Worm (Caenorhabditis elegans) whole organism, young adult: Measurements from ENCODE around the gene col-143.
A peak's percentile ranks its signal among the peaks of the same experiment; 100 is the strongest.

Source experiments
- B0336.3 ChIP-seq: fragments of 200-800 bp; sonication (Bioruptor generic); IDR thresholded peaks from 2 replicates; pipeline ENCODE4 v1.3.6; 2022; ENCODE audit warnings: missing genetic modification characterization, missing compliant biosample characterization
- C06A6.2 ChIP-seq: fragments of 200-800 bp; sonication (Bioruptor generic); conservative IDR thresholded peaks from 2 replicates; pipeline ENCODE4 v1.3.6; 2022; ENCODE audit warnings: missing genetic modification characterization, missing compliant biosample characterization
- C17E4.6 ChIP-seq: fragments of 200-800 bp; sonication (Bioruptor generic); IDR thresholded peaks from 2 replicates; pipeline ENCODE4 v1.3.6; 2022; ENCODE audit warnings: missing genetic modification reagents, missing genetic modification characterization, missing compliant biosample characterization
- F10E7.11 ChIP-seq: sonication (generic microtip); optimal IDR thresholded peaks from 2 replicates; lab custom pipeline; 2017; ENCODE audit warnings: mild to moderate bottlenecking, missing genetic modification characterization, moderate library complexity, missing compliant biosample characterization
- F55B11.4 ChIP-seq: sonication (generic microtip); optimal IDR thresholded peaks from 2 replicates; lab custom pipeline; 2016; ENCODE audit warnings: missing compliant biosample characterization, missing genetic modification characterization, borderline replicate concordance; ENCODE audit not compliant: insufficient read depth
- F57C9.4 ChIP-seq: sonication (generic microtip); optimal IDR thresholded peaks from 2 replicates; lab custom pipeline; 2017; ENCODE audit warnings: mild to moderate bottlenecking, missing genetic modification characterization, missing compliant biosample characterization
- K11D2.4 ChIP-seq: fragments of 200-800 bp; sonication (Bioruptor generic); IDR thresholded peaks from 2 replicates; pipeline ENCODE4 v1.3.6; 2022; ENCODE audit warnings: missing genetic modification reagents, missing genetic modification characterization, missing compliant biosample characterization
- K12H6.12 ChIP-seq: fragments of 200-800 bp; sonication (Bioruptor generic); optimal IDR thresholded peaks from 2 replicates; lab custom pipeline; 2018; ENCODE audit warnings: mild to moderate bottlenecking, missing genetic modification characterization, missing compliant biosample characterization
- T26A5.8 ChIP-seq: sonication (generic microtip); optimal IDR thresholded peaks from 2 replicates; lab custom pipeline; 2016; ENCODE audit warnings: missing genetic modification characterization, missing compliant biosample characterization
- Y53G8AR.9 ChIP-seq: fragments of 200-800 bp; sonication (Bioruptor generic); conservative IDR thresholded peaks from 2 replicates; pipeline ENCODE4 v1.3.6; 2022; ENCODE audit warnings: missing genetic modification reagents, missing genetic modification characterization, missing compliant biosample characterization
- Y67H2A.10 ChIP-seq: fragments of 200-800 bp; sonication (Bioruptor generic); conservative IDR thresholded peaks from 2 replicates; pipeline ENCODE4 v1.3.6; 2022; ENCODE audit warnings: missing genetic modification reagents, missing genetic modification characterization, missing compliant biosample characterization
- akir-1 ChIP-seq: fragments of 200-800 bp; sonication (Bioruptor generic); optimal IDR thresholded peaks from 2 replicates; lab custom pipeline; 2018; ENCODE audit warnings: mild to moderate bottlenecking, missing genetic modification characterization, moderate library complexity, missing compliant biosample characterization
- aptf-2 ChIP-seq: fragments of 200-800 bp; sonication (Bioruptor generic); conservative IDR thresholded peaks from 2 replicates; pipeline ENCODE4 v1.3.6; 2022; ENCODE audit warnings: missing genetic modification reagents, missing genetic modification characterization, missing compliant biosample characterization
- athp-1 ChIP-seq: sonication (generic microtip); optimal IDR thresholded peaks from 2 replicates; lab custom pipeline; 2017; ENCODE audit warnings: mild to moderate bottlenecking, missing genetic modification characterization, missing compliant biosample characterization
- cebp-1 ChIP-seq, 2 experiments: fragments of 200-800 bp in 1 of 2; sonication (Bioruptor generic) in 1 of 2; sonication (generic microtip) in 1 of 2; IDR thresholded peaks in 1 of 2; optimal IDR thresholded peaks in 1 of 2; 2 replicates each; pipeline versions ENCODE4 v1.3.6 to Lab custom; 2017 to 2022; ENCODE audit warnings: missing compliant biosample characterization in 2 of 2, missing genetic modification characterization in 2 of 2, mild to moderate bottlenecking in 1 of 2, missing genetic modification reagents in 1 of 2, moderate library complexity in 1 of 2
- ceh-58 ChIP-seq: fragments of 200-800 bp; sonication (Bioruptor generic); IDR thresholded peaks from 2 replicates; pipeline ENCODE4 v1.3.6; 2022; ENCODE audit warnings: missing genetic modification characterization, missing compliant biosample characterization
- ceh-91 ChIP-seq: fragments of 200-800 bp; sonication (Bioruptor generic); IDR thresholded peaks from 2 replicates; pipeline ENCODE4 v1.3.6; 2022; ENCODE audit warnings: missing genetic modification reagents, missing genetic modification characterization, missing compliant biosample characterization
- dpff-1 ChIP-seq: sonication (generic microtip); optimal IDR thresholded peaks from 2 replicates; lab custom pipeline; 2017; ENCODE audit warnings: mild to moderate bottlenecking, missing genetic modification characterization, missing compliant biosample characterization
- egl-44 ChIP-seq: fragments of 200-800 bp; sonication (Bioruptor generic); IDR thresholded peaks from 2 replicates; pipeline ENCODE4 v1.3.6; 2022; ENCODE audit warnings: missing genetic modification reagents, missing genetic modification characterization, missing compliant biosample characterization
- ekl-4 ChIP-seq: fragments of 200-800 bp; sonication (Bioruptor generic); IDR thresholded peaks from 2 replicates; pipeline ENCODE4 v1.3.6; 2022; ENCODE audit warnings: missing genetic modification reagents, missing genetic modification characterization, missing compliant biosample characterization
- gei-17 ChIP-seq: fragments of 200-800 bp; sonication (Bioruptor generic); optimal IDR thresholded peaks from 2 replicates; lab custom pipeline; 2018; ENCODE audit warnings: mild to moderate bottlenecking, missing genetic modification characterization, missing compliant biosample characterization
- him-1 ChIP-seq: sonication (generic microtip); optimal IDR thresholded peaks from 2 replicates; lab custom pipeline; 2016; ENCODE audit warnings: missing genotype, missing genetic modification reagents, missing genetic modification characterization, missing compliant biosample characterization
- hlh-12 ChIP-seq: sonication (generic microtip); optimal IDR thresholded peaks from 2 replicates; lab custom pipeline; 2016; ENCODE audit warnings: missing genetic modification characterization, missing compliant biosample characterization
- hlh-26 ChIP-seq: fragments of 200-800 bp; sonication (Bioruptor generic); conservative IDR thresholded peaks from 2 replicates; pipeline ENCODE4 v1.3.6; 2022; ENCODE audit warnings: missing genetic modification reagents, missing genetic modification characterization, missing compliant biosample characterization
- hrde-1 ChIP-seq: sonication (generic microtip); optimal IDR thresholded peaks from 2 replicates; lab custom pipeline; 2016; ENCODE audit warnings: missing genetic modification characterization, mild to moderate bottlenecking, missing compliant biosample characterization, moderate library complexity, missing genotype, missing genetic modification reagents, borderline replicate concordance
- lag-1 ChIP-seq: fragments of 200-800 bp; sonication (Bioruptor generic); IDR thresholded peaks from 2 replicates; pipeline ENCODE4 v1.3.6; 2022; ENCODE audit warnings: missing genetic modification reagents, missing genetic modification characterization, missing compliant biosample characterization
- let-526 ChIP-seq: fragments of 200-800 bp; sonication (Bioruptor generic); IDR thresholded peaks from 2 replicates; pipeline ENCODE4 v1.3.6; 2022; ENCODE audit warnings: missing genetic modification reagents, missing genetic modification characterization, missing compliant biosample characterization
- lin-26 ChIP-seq: fragments of 200-800 bp; sonication (Bioruptor generic); IDR thresholded peaks from 2 replicates; pipeline ENCODE4 v1.3.6; 2022; ENCODE audit warnings: missing genetic modification reagents, missing genetic modification characterization, missing compliant biosample characterization
- lin-35 ChIP-seq, 3 experiments: fragments of 150-350 bp in 2 of 3; sonication (generic microtip) in 1 of 3; optimal IDR thresholded peaks; 2 replicates each; lab custom pipeline; 2014 to 2018; ENCODE audit warnings: missing biosample characterization in 3 of 3, missing genetic modification characterization in 3 of 3, missing genetic modification reagents in 3 of 3
- lin-40 ChIP-seq: sonication (generic microtip); optimal IDR thresholded peaks from 2 replicates; lab custom pipeline; 2016; ENCODE audit warnings: missing genetic modification characterization, mild to moderate bottlenecking, missing compliant biosample characterization, missing genotype, missing genetic modification reagents
- lin-54 ChIP-seq: fragments of 200-800 bp; sonication (Bioruptor generic); optimal IDR thresholded peaks from 2 replicates; lab custom pipeline; 2018; ENCODE audit warnings: mild to moderate bottlenecking, missing genetic modification characterization, missing compliant biosample characterization
- lsl-1 ChIP-seq: fragments of 200-800 bp; sonication (Bioruptor generic); optimal IDR thresholded peaks from 2 replicates; lab custom pipeline; 2018; ENCODE audit warnings: mild to moderate bottlenecking, missing genetic modification characterization, moderate library complexity, missing compliant biosample characterization
- madf-3 ChIP-seq: fragments of 200-800 bp; sonication (Bioruptor generic); IDR thresholded peaks from 2 replicates; pipeline ENCODE4 v1.3.6; 2022; ENCODE audit warnings: missing genetic modification reagents, missing genetic modification characterization, missing compliant biosample characterization
- madf-6 ChIP-seq: fragments of 200-800 bp; sonication (Bioruptor generic); IDR thresholded peaks from 2 replicates; pipeline ENCODE4 v1.3.6; 2022; ENCODE audit warnings: missing genetic modification reagents, missing genetic modification characterization, missing compliant biosample characterization
- mcd-1 ChIP-seq: fragments of 200-800 bp; sonication (Bioruptor generic); IDR thresholded peaks from 2 replicates; pipeline ENCODE4 v1.3.6; 2022; ENCODE audit warnings: missing genetic modification reagents, missing genetic modification characterization, missing compliant biosample characterization
- mxl-1 ChIP-seq: sonication (generic microtip); optimal IDR thresholded peaks from 2 replicates; lab custom pipeline; 2016; ENCODE audit warnings: missing genetic modification characterization, missing compliant biosample characterization
- nfya-1 ChIP-seq: sonication (generic microtip); optimal IDR thresholded peaks from 2 replicates; lab custom pipeline; 2017; ENCODE audit warnings: antibody characterized with exemption, missing compliant biosample characterization, missing genetic modification characterization, borderline replicate concordance; ENCODE audit not compliant: insufficient read depth
- nfya-2 ChIP-seq: fragments of 200-800 bp; sonication (Bioruptor generic); IDR thresholded peaks from 2 replicates; pipeline ENCODE4 v1.3.6; 2022; ENCODE audit warnings: missing genetic modification reagents, missing genetic modification characterization, missing compliant biosample characterization
- nhr-120 ChIP-seq: fragments of 200-800 bp; sonication (Bioruptor generic); IDR thresholded peaks from 2 replicates; pipeline ENCODE4 v1.3.6; 2022; ENCODE audit warnings: missing genetic modification characterization, missing compliant biosample characterization
- rpc-1 ChIP-seq, 2 experiments: fragments of 150-350 bp in 1 of 2; sonication (generic microtip) in 1 of 2; optimal IDR thresholded peaks; 2 replicates each; lab custom pipeline; 2014 to 2018; ENCODE audit warnings: missing biosample characterization in 1 of 2, missing genetic modification characterization in 1 of 2, missing genetic modification reagents in 1 of 2, missing genotype in 1 of 2
- sdz-38 ChIP-seq: sonication (generic microtip); optimal IDR thresholded peaks from 2 replicates; lab custom pipeline; 2016; ENCODE audit warnings: missing genotype, missing genetic modification characterization, missing compliant biosample characterization
- snpc-1.3 ChIP-seq: sonication (generic microtip); optimal IDR thresholded peaks from 2 replicates; lab custom pipeline; 2017; ENCODE audit warnings: missing genetic modification characterization, mild to moderate bottlenecking, missing compliant biosample characterization, antibody characterized with exemption, moderate library complexity, missing genotype, missing genetic modification reagents; ENCODE audit not compliant: insufficient read depth
- sptf-2 ChIP-seq: fragments of 200-800 bp; sonication (Bioruptor generic); optimal IDR thresholded peaks from 2 replicates; lab custom pipeline; 2018; ENCODE audit warnings: mild to moderate bottlenecking, missing genetic modification characterization, missing compliant biosample characterization
- zfh-2 ChIP-seq: fragments of 200-800 bp; sonication (Bioruptor generic); conservative IDR thresholded peaks from 2 replicates; pipeline ENCODE4 v1.3.6; 2022; ENCODE audit warnings: missing genetic modification reagents, missing genetic modification characterization, missing compliant biosample characterization
- zim-3 ChIP-seq: sonication (generic microtip); optimal IDR thresholded peaks from 2 replicates; lab custom pipeline; 2017; ENCODE audit warnings: mild to moderate bottlenecking, missing genetic modification characterization, moderate library complexity, missing compliant biosample characterization

col-143 gene

ce11 chrV:6835242-6835641, at the start of gene col-143, which contains the start of gene T15B7.14:
col-143 (plus strand) TSS chrV:6835635.
T15B7.14 (minus strand) TSS chrV:6835342.
- TF ChIP-seq aptf-2 (no peak), C17E4.6 (GFP tag; lab: Robert Waterston, UW) (no peak), lin-26 (GFP tag; lab: Robert Waterston, UW) (no peak), lin-40 (tag; lab: Kevin White, UChicago) (no peak), hlh-26 (no peak), C06A6.2 (GFP tag; lab: Robert Waterston, UW) (no peak), F10E7.11 (no peak), Y53G8AR.9 (no peak), ceh-58 (GFP tag; lab: Robert Waterston, UW) (no peak), K12H6.12 (no peak), Y67H2A.10 (GFP tag; lab: Robert Waterston, UW) (no peak), F55B11.4 (no peak), lag-1 (GFP tag; lab: Robert Waterston, UW) (no peak), lin-54 (no peak)

- TF ChIP-seq lin-26 (GFP tag; lab: Robert Waterston, UW) (no peak), ceh-91 (GFP tag; lab: Robert Waterston, UW) (peak; percentile 34; the same call in 1 of the 2 replicates), athp-1 (tag; lab: Kevin White, UChicago) (no peak), hrde-1 (tag; lab: Kevin White, UChicago) (no peak), madf-6 (GFP tag; lab: Robert Waterston, UW) (no peak; the same call in 1 of the 2 replicates), K12H6.12 (no peak), lsl-1 (GFP tag; lab: Kevin White, UChicago) (no peak), nfya-1 (tag; lab: Kevin White, UChicago) (no peak), ceh-58 (GFP tag; lab: Robert Waterston, UW) (no peak), zim-3 (tag; lab: Kevin White, UChicago) (no peak), cebp-1 (GFP tag; IDR thresholded peaks at IDR 0.05; lab: Robert Waterston, UW) (no peak), cebp-1 (tag; optimal IDR thresholded peaks at IDR 0.05; lab: Kevin White, UChicago) (peak; percentile 10), snpc-1.3 (tag; lab: Kevin White, UChicago) (no peak), B0336.3 (GFP tag; lab: Robert Waterston, UW) (no peak), Y67H2A.10 (GFP tag; lab: Robert Waterston, UW) (no peak), dpff-1 (tag; lab: Kevin White, UChicago) (no peak), gei-17 (GFP tag; lab: Kevin White, UChicago) (no peak), zfh-2 (GFP tag; lab: Robert Waterston, UW) (no peak), egl-44 (GFP tag; lab: Robert Waterston, UW) (no peak), akir-1 (GFP tag; lab: Kevin White, UChicago) (no peak), mxl-1 (tag; lab: Kevin White, UChicago) (no peak), sptf-2 (GFP tag; lab: Kevin White, UChicago) (no peak), him-1 (tag; lab: Kevin White, UChicago) (no peak), T26A5.8 (tag; lab: Kevin White, UChicago) (no peak), F57C9.4 (no peak), nhr-120 (GFP tag; lab: Robert Waterston, UW) (no peak), let-526 (GFP tag; lab: Robert Waterston, UW) (no peak), madf-3 (GFP tag; lab: Robert Waterston, UW) (no peak), K11D2.4 (GFP tag; lab: Robert Waterston, UW) (no peak), sdz-38 (no peak), ekl-4 (GFP tag; lab: Robert Waterston, UW) (0 out of 2 replicates have a peak, but pooled peaks have one; percentile 14), rpc-1 (optimal IDR thresholded peaks at IDR 0.05; lab: Kevin White, UChicago) (no peak), rpc-1 (tag; optimal IDR thresholded peaks at IDR 0.05; lab: Kevin White, UChicago) (no peak), mcd-1 (GFP tag; lab: Robert Waterston, UW) (peak; percentile 30; the same call in 1 of the 2 replicates), hlh-12 (no peak), nfya-2 (GFP tag; lab: Robert Waterston, UW) (no peak), aptf-2 (no peak), Y53G8AR.9 (0 out of 2 replicates have a peak, but pooled peaks have one; percentile 51), lin-35 (GFP tag; optimal IDR thresholded peaks at IDR 0.05; lab: Kevin White, UChicago) (no peak)
Observed at ce11 chrV:6787906-6788430, 47.5 kb upstream of the col-143 start, which contains the start of gene ZC404.2. ZC404.2 (plus strand) TSS chrV:6787952.
